Fruit fly (Drosophila melanogaster): ENCODE results near the gene Klc.

The Klc gene

DNA sequence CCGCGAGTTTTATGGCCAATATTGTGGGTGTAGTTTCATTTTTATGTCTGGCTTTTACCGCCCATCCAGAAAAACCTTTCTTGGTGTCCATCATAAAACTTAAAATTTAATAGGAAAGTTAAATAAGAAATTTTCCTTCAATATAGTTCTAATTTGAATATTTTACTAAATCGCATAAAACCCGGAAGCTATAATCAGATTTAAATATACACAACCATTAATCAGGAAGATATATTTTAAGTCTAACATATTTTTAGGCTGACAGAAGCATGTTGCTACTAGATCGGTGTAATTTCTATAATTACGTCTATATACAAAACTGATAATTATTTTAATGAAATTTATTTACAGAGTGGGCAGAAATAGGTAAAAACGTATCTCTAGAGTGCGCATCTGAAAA is 14.1 kb downstream of the Klc start:
- TF ChIP-seq cwo (GFP tag; optimal IDR thresholded peaks at IDR 0.05) (no peak), gt (GFP tag; IDR thresholded peaks at IDR 0.05) (no peak), Eip74EF (GFP tag; optimal IDR thresholded peaks at IDR 0.05) (peak in 1 of 2 experiments; percentile 92)

DNA sequence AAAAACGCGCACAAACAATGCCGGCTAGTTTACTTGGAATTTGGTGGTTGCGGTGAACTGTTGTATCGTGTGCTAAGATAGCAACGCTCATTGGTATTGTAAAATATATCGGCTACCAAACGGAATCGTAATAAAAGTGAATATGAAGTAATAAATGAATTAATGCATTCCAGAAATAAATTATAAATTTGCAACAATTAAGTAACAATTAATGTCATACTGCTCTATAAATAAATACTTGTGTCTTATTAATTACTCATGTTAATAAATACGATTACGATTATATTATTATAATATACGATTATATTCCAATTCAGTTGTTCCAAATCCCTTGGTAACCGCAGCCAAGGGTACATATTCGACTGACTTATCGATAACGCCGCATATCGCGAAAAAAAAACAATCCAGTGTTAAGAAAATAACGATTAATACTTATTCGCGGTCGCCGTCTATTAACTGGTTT is 15.3 kb downstream of the Klc start, which contains the start of the genes SmD1 and Ptp69D:
Gene SmD1 (minus strand): TSS at position 62 of the 463 bp plus-strand sequence.
Gene Ptp69D (plus strand): TSS at position 396 of the 463 bp plus-strand sequence.
- TF ChIP-seq nmo (GFP tag; optimal IDR thresholded peaks at IDR 0.05) (peak; percentile 68), unc-4 (GFP tag; IDR thresholded peaks at IDR 0.05; ENCODE audit: partially characterized antibody) (peak; percentile 77), CG8924 (tag; optimal IDR thresholded peaks at IDR 0.05) (peak; percentile 67), tna (GFP tag; IDR thresholded peaks at IDR 0.05; ENCODE audit: partially characterized antibody) (peak; percentile 54; the same call in 1 of the 2 replicates), phol (tag; optimal IDR thresholded peaks at IDR 0.05) (peak; percentile 60), amos (GFP tag; IDR thresholded peaks at IDR 0.05; ENCODE audit: partially characterized antibody) (peak; percentile 77), CG8290 (GFP tag; optimal IDR thresholded peaks at IDR 0.05) (peak; percentile 20), CG8290 (tag; optimal IDR thresholded peaks at IDR 0.05) (no peak), ttk (GFP tag; IDR thresholded peaks at IDR 0.05) (no peak), stwl (tag; optimal IDR thresholded peaks at IDR 0.05) (peak; percentile 69), lola (GFP tag; optimal IDR thresholded peaks at IDR 0.05) (peak in 1 of 3 experiments; percentile 33), CG5245 (GFP tag; optimal IDR thresholded peaks at IDR 0.05) (no peak), CG11696 (GFP tag; IDR thresholded peaks at IDR 0.05) (no peak), CG4707 (GFP tag; optimal IDR thresholded peaks at IDR 0.05) (no peak), Dip2 (GFP tag; IDR thresholded peaks at IDR 0.05) (no peak), CG13424 (tag; optimal IDR thresholded peaks at IDR 0.05) (peak; percentile 23), hkb (optimal IDR thresholded peaks at IDR 0.05) (peak; percentile 14), hkb (GFP tag; IDR thresholded peaks at IDR 0.05) (no peak), CG15514 (GFP tag; optimal IDR thresholded peaks at IDR 0.05) (peak; percentile 65), Ptx1 (GFP tag; IDR thresholded peaks at IDR 0.05) (no peak), CG7745 (tag; optimal IDR thresholded peaks at IDR 0.05) (no peak), CG1603 (tag; optimal IDR thresholded peaks at IDR 0.05) (peak; percentile 99), CG12659 (GFP tag; optimal IDR thresholded peaks at IDR 0.05) (peak; percentile 87), CG17829 (tag; optimal IDR thresholded peaks at IDR 0.05) (peak; percentile 24), Lhr (GFP tag; optimal IDR thresholded peaks at IDR 0.05) (peak; percentile 39), HmgZ (tag; optimal IDR thresholded peaks at IDR 0.05) (peak; percentile 0), CG30403 (GFP tag; optimal IDR thresholded peaks at IDR 0.05) (peak; percentile 3), Bgb (GFP tag; IDR thresholded peaks at IDR 0.05; ENCODE audit: partially characterized antibody) (peak; percentile 68), CG10267 (tag; optimal IDR thresholded peaks at IDR 0.05) (peak; percentile 81), pfk (GFP tag; optimal IDR thresholded peaks at IDR 0.05) (peak; percentile 90), sug (tag; optimal IDR thresholded peaks at IDR 0.05) (peak; percentile 29), HLH4C (GFP tag; IDR thresholded peaks at IDR 0.05; ENCODE audit: partially characterized antibody) (peak; percentile 81), Lim3 (GFP tag; IDR thresholded peaks at IDR 0.05) (no peak), CG15696 (tag; optimal IDR thresholded peaks at IDR 0.05) (peak; percentile 22), sna (GFP tag; IDR thresholded peaks at IDR 0.05; ENCODE audit: partially characterized antibody) (peak; percentile 81), D19B (GFP tag; optimal IDR thresholded peaks at IDR 0.05) (no peak), CG13296 (GFP tag; optimal IDR thresholded peaks at IDR 0.05) (no peak), Aef1 (GFP tag; IDR thresholded peaks at IDR 0.05) (no peak), bigmax (GFP tag; optimal IDR thresholded peaks at IDR 0.05) (peak; percentile 64), vnd (GFP tag; IDR thresholded peaks at IDR 0.05; ENCODE audit: partially characterized antibody) (peak; percentile 86), sr (GFP tag; IDR thresholded peaks at IDR 0.05) (no peak), CG2120 (GFP tag; optimal IDR thresholded peaks at IDR 0.05) (peak; percentile 15), CG9437 (GFP tag; optimal IDR thresholded peaks at IDR 0.05) (peak; percentile 17), CG2129 (GFP tag; IDR thresholded peaks at IDR 0.05; ENCODE audit: partially characterized antibody) (peak; percentile 54; the same call in 1 of the 2 replicates)
